Worm (Caenorhabditis elegans) whole organism, early embryonic: Measurements from ENCODE around the gene pus-1.

ENCODE experiments used
- ceh-36 ChIP-seq: sonication (generic microtip); optimal IDR thresholded peaks from 2 replicates; lab custom pipeline; 2016; ENCODE audit warnings: missing genetic modification characterization, inconsistent platforms, missing compliant biosample characterization
- flt-1 ChIP-seq: fragments of 200-800 bp; sonication (Bioruptor generic); IDR thresholded peaks from 2 replicates; pipeline ENCODE4 v1.3.6; 2022; ENCODE audit warnings: missing genetic modification characterization, missing compliant biosample characterization
- hnd-1 ChIP-seq: sonication (generic microtip); optimal IDR thresholded peaks from 2 replicates; lab custom pipeline; 2016; ENCODE audit warnings: missing genetic modification characterization, missing compliant biosample characterization
- tra-4 ChIP-seq: sonication (generic microtip); optimal IDR thresholded peaks from 2 replicates; lab custom pipeline; 2017; ENCODE audit warnings: missing genetic modification characterization, missing compliant biosample characterization

ce11 chrV:16752089-16753030 is 42.4 kb downstream of the pus-1 start:
- no peak for TF ChIP-seq ceh-36 (tag; lab: Kevin White, UChicago)
- TF ChIP-seq hnd-1 (tag; lab: Kevin White, UChicago), result no peak
- TF ChIP-seq tra-4 (tag; lab: Kevin White, UChicago), result no peak
- no peak for TF ChIP-seq flt-1
